Fruit fly (Drosophila melanogaster) whole organism, embryonic: ENCODE results near the gene HemK1.

Experiments used
- Ada2b ChIP-seq: fragments of 200-800 bp; sonication (Bioruptor generic); IDR thresholded peaks from 2 replicates; pipeline ENCODE4 v1.3.6; 2022; ENCODE audit warnings: missing biosample characterization, missing genetic modification characterization
- B-H1 ChIP-seq: fragments of 200-800 bp; sonication (Bioruptor generic); IDR thresholded peaks from 3 replicates; pipeline ENCODE4 v1.3.6; 2022; ENCODE audit warnings: missing biosample characterization, missing genetic modification characterization
- Bdp1 ChIP-seq: fragments of 200-800 bp; sonication (Bioruptor generic); optimal IDR thresholded peaks from 3 replicates; lab custom pipeline; 2016; ENCODE audit warnings: missing biosample characterization, missing genetic modification characterization
- Blimp-1 ChIP-seq: fragments of 200-800 bp; sonication (Bioruptor generic); optimal IDR thresholded peaks from 3 replicates; lab custom pipeline; 2018; ENCODE audit warnings: missing biosample characterization, missing genetic modification characterization, mild to moderate bottlenecking, moderate library complexity, missing genetic modification reagents
- CG10462 ChIP-seq: fragments of 200-800 bp; sonication (Bioruptor generic); optimal IDR thresholded peaks from 2 replicates; lab custom pipeline; 2016; ENCODE audit warnings: missing biosample characterization, missing genetic modification characterization
- CG10543 ChIP-seq: fragments of 200-800 bp; sonication (Bioruptor generic); optimal IDR thresholded peaks from 3 replicates; lab custom pipeline; 2017; ENCODE audit warnings: missing biosample characterization, mild to moderate bottlenecking, missing genetic modification characterization, moderate library complexity
- CG12236 ChIP-seq: fragments of 200-800 bp; sonication (Bioruptor generic); optimal IDR thresholded peaks from 2 replicates; lab custom pipeline; 2016; ENCODE audit warnings: missing biosample characterization, missing genetic modification characterization
- CG14441 ChIP-seq: fragments of 200-800 bp; sonication (Bioruptor generic); IDR thresholded peaks from 2 replicates; pipeline ENCODE4 v1.3.6; 2022; ENCODE audit warnings: missing biosample characterization, missing genetic modification characterization
- CG14860 ChIP-seq: fragments of 200-800 bp; sonication (Bioruptor generic); IDR thresholded peaks from 3 replicates; pipeline ENCODE4 v1.3.6; 2022; ENCODE audit warnings: missing biosample characterization, missing genetic modification characterization; ENCODE audit not compliant: partially characterized antibody
- CG1603 ChIP-seq: fragments of 200-800 bp; sonication (Bioruptor generic); optimal IDR thresholded peaks from 2 replicates; lab custom pipeline; 2019; ENCODE audit warnings: missing biosample characterization, mild to moderate bottlenecking, missing genetic modification characterization, moderate library complexity
- CG17385 ChIP-seq: fragments of 200-800 bp; sonication (Bioruptor generic); optimal IDR thresholded peaks from 3 replicates; lab custom pipeline; 2018; ENCODE audit warnings: missing biosample characterization, mild to moderate bottlenecking, missing genetic modification characterization
- CG31441 ChIP-seq: fragments of 200-800 bp; sonication (Bioruptor generic); IDR thresholded peaks from 2 replicates; pipeline ENCODE4 v1.3.6; 2022; ENCODE audit warnings: missing biosample characterization, missing genetic modification characterization
- CG4404 ChIP-seq: fragments of 200-800 bp; sonication (Bioruptor generic); IDR thresholded peaks from 2 replicates; pipeline ENCODE4 v1.3.6; 2022; ENCODE audit warnings: missing biosample characterization, missing genetic modification characterization
- CG6765 ChIP-seq: fragments of 200-800 bp; sonication (Bioruptor generic); optimal IDR thresholded peaks from 3 replicates; lab custom pipeline; 2017; ENCODE audit warnings: missing biosample characterization, mild to moderate bottlenecking, missing genetic modification characterization
- CG7372 ChIP-seq: fragments of 200-800 bp; sonication (Bioruptor generic); IDR thresholded peaks from 2 replicates; pipeline ENCODE4 v1.3.6; 2022; ENCODE audit warnings: missing biosample characterization, missing genetic modification characterization
- CG8281 ChIP-seq: fragments of 200-800 bp; sonication (Bioruptor generic); optimal IDR thresholded peaks from 2 replicates; lab custom pipeline; 2018; ENCODE audit warnings: missing biosample characterization, mild to moderate bottlenecking, missing genetic modification characterization, moderate library complexity
- CG8944 ChIP-seq: fragments of 200-800 bp; sonication (Bioruptor generic); optimal IDR thresholded peaks from 3 replicates; lab custom pipeline; 2016; ENCODE audit warnings: missing biosample characterization, missing genetic modification characterization
- D19A ChIP-seq: fragments of 200-800 bp; optimal IDR thresholded peaks from 3 replicates; lab custom pipeline; 2019; ENCODE audit warnings: missing biosample characterization, mild to moderate bottlenecking, missing genetic modification characterization, moderate library complexity
- Dbx ChIP-seq: fragments of 200-800 bp; sonication (Bioruptor generic); IDR thresholded peaks from 3 replicates; pipeline ENCODE4 v1.3.6; 2022; ENCODE audit warnings: missing biosample characterization, missing genetic modification characterization
- Dip2 ChIP-seq: fragments of 200-800 bp; sonication (Bioruptor generic); IDR thresholded peaks from 2 replicates; pipeline ENCODE4 v1.3.6; 2022; ENCODE audit warnings: missing biosample characterization, missing genetic modification characterization
- Dp ChIP-seq: fragments of 200-800 bp; sonication (Bioruptor generic); optimal IDR thresholded peaks from 2 replicates; lab custom pipeline; 2018; ENCODE audit warnings: missing biosample characterization, mild to moderate bottlenecking, missing genetic modification characterization, moderate library complexity
- Drgx ChIP-seq: fragments of 200-800 bp; sonication (Bioruptor generic); IDR thresholded peaks from 2 replicates; pipeline ENCODE4 v1.3.6; 2022; ENCODE audit warnings: missing biosample characterization, missing genetic modification characterization
- HLH4C ChIP-seq: fragments of 200-800 bp; sonication (Bioruptor generic); IDR thresholded peaks from 3 replicates; pipeline ENCODE4 v1.3.6; 2022; ENCODE audit warnings: missing biosample characterization, missing genetic modification characterization; ENCODE audit not compliant: partially characterized antibody
- Hey ChIP-seq: fragments of 200-800 bp; sonication (Bioruptor generic); optimal IDR thresholded peaks from 3 replicates; lab custom pipeline; 2018; ENCODE audit warnings: missing biosample characterization, mild to moderate bottlenecking, missing genetic modification characterization
- Kr ChIP-seq: fragments of 200-800 bp; sonication (Bioruptor generic); optimal IDR thresholded peaks from 2 replicates; lab custom pipeline; 2017; ENCODE audit warnings: missing biosample characterization, mild to moderate bottlenecking, missing genetic modification characterization
- Lim3 ChIP-seq: fragments of 200-800 bp; sonication (Bioruptor generic); IDR thresholded peaks from 2 replicates; pipeline ENCODE4 v1.3.6; 2022; ENCODE audit warnings: missing biosample characterization, missing genetic modification characterization
- Mad ChIP-seq: fragments of 200-800 bp; sonication (Bioruptor generic); optimal IDR thresholded peaks from 2 replicates; lab custom pipeline; 2016; ENCODE audit warnings: missing biosample characterization, missing genetic modification characterization
- NC2β ChIP-seq: fragments of 200-800 bp; sonication (Bioruptor generic); optimal IDR thresholded peaks from 2 replicates; lab custom pipeline; 2016; ENCODE audit warnings: missing biosample characterization, missing genetic modification characterization
- NFAT ChIP-seq: fragments of 200-800 bp; sonication (Bioruptor generic); IDR thresholded peaks from 2 replicates; pipeline ENCODE4 v1.3.6; 2022; ENCODE audit warnings: missing biosample characterization, missing genetic modification characterization
- Nf-YB ChIP-seq: fragments of 200-800 bp; sonication (Bioruptor generic); optimal IDR thresholded peaks from 3 replicates; lab custom pipeline; 2019; ENCODE audit warnings: missing biosample characterization, mild to moderate bottlenecking, missing genetic modification characterization, moderate library complexity
- TFAM ChIP-seq: fragments of 200-800 bp; sonication (Bioruptor generic); optimal IDR thresholded peaks from 2 replicates; lab custom pipeline; 2017; ENCODE audit warnings: missing biosample characterization, missing genetic modification characterization, inconsistent platforms
- Trl ChIP-seq, 3 experiments: fragments of >200 bp in 2 of 3; fragments of 200-800 bp in 1 of 3; sonication (Bioruptor generic) in 1 of 3; optimal IDR thresholded peaks; 2 replicates in 1 of 3; 3 replicates in 2 of 3; lab custom pipeline; 2016 to 2017; ENCODE audit warnings: missing biosample characterization in 1 of 3, missing genetic modification characterization in 1 of 3
- amos ChIP-seq: fragments of 200-800 bp; sonication (Bioruptor generic); IDR thresholded peaks from 2 replicates; pipeline ENCODE4 v1.3.6; 2022; ENCODE audit warnings: missing biosample characterization, missing genetic modification characterization; ENCODE audit not compliant: partially characterized antibody
- cato ChIP-seq: fragments of 200-800 bp; sonication (Bioruptor generic); optimal IDR thresholded peaks from 2 replicates; lab custom pipeline; 2016; ENCODE audit warnings: missing biosample characterization, missing genetic modification characterization, borderline replicate concordance
- chn ChIP-seq: fragments of 200-800 bp; sonication (Bioruptor generic); optimal IDR thresholded peaks from 2 replicates; lab custom pipeline; 2016; ENCODE audit warnings: missing biosample characterization, missing genetic modification characterization
- crp ChIP-seq, 2 experiments: fragments of 200-800 bp; sonication (Bioruptor generic); optimal IDR thresholded peaks; 2 replicates in 1 of 2; 3 replicates in 1 of 2; lab custom pipeline; 2017; ENCODE audit warnings: missing biosample characterization in 2 of 2, missing genetic modification characterization in 2 of 2, mild to moderate bottlenecking in 1 of 2, moderate library complexity in 1 of 2
- ewg ChIP-seq: fragments of 200-800 bp; sonication (Bioruptor generic); optimal IDR thresholded peaks from 3 replicates; lab custom pipeline; 2017; ENCODE audit warnings: mild to moderate bottlenecking, missing biosample characterization, missing genetic modification reagents, missing genetic modification characterization
- fd102C ChIP-seq: fragments of 200-800 bp; sonication (Bioruptor generic); optimal IDR thresholded peaks from 2 replicates; lab custom pipeline; 2018; ENCODE audit warnings: missing biosample characterization, mild to moderate bottlenecking, missing genetic modification characterization, moderate library complexity
- kah ChIP-seq: fragments of 200-800 bp; sonication (Bioruptor generic); optimal IDR thresholded peaks from 2 replicates; lab custom pipeline; 2018; ENCODE audit warnings: missing biosample characterization, mild to moderate bottlenecking, missing genetic modification characterization
- klu ChIP-seq: fragments of 200-800 bp; sonication (Bioruptor generic); IDR thresholded peaks from 2 replicates; pipeline ENCODE4 v1.3.6; 2022; ENCODE audit warnings: missing biosample characterization, missing genetic modification characterization
- mld ChIP-seq: fragments of 200-800 bp; sonication (Bioruptor generic); IDR thresholded peaks from 3 replicates; pipeline ENCODE4 v1.3.6; 2022; ENCODE audit warnings: missing biosample characterization, missing genetic modification characterization; ENCODE audit not compliant: partially characterized antibody
- otp ChIP-seq: fragments of 200-800 bp; sonication (Bioruptor generic); IDR thresholded peaks from 3 replicates; pipeline ENCODE4, ENCODE4 v1.3.6; 2022; ENCODE audit warnings: missing biosample characterization, missing genetic modification characterization
- phol ChIP-seq: fragments of 200-800 bp; sonication (Bioruptor generic); optimal IDR thresholded peaks from 3 replicates; lab custom pipeline; 2018; ENCODE audit warnings: missing biosample characterization, mild to moderate bottlenecking, missing genetic modification characterization, moderate library complexity
- scrt ChIP-seq: fragments of 200-800 bp; sonication (Bioruptor generic); optimal IDR thresholded peaks from 2 replicates; lab custom pipeline; 2018; ENCODE audit warnings: missing biosample characterization, mild to moderate bottlenecking, missing genetic modification characterization, moderate library complexity
- shn ChIP-seq: fragments of 200-800 bp; sonication (Bioruptor generic); optimal IDR thresholded peaks from 3 replicates; lab custom pipeline; 2016; ENCODE audit warnings: missing biosample characterization, missing genetic modification characterization
- sr ChIP-seq: fragments of 200-800 bp; sonication (Bioruptor generic); IDR thresholded peaks from 3 replicates; pipeline ENCODE4 v1.3.6; 2022; ENCODE audit warnings: missing biosample characterization, missing genetic modification characterization
- trem ChIP-seq: fragments of 200-800 bp; optimal IDR thresholded peaks from 3 replicates; lab custom pipeline; 2019; ENCODE audit warnings: missing biosample characterization, mild to moderate bottlenecking, missing genetic modification characterization, moderate library complexity
- twi ChIP-seq: fragments of 200-800 bp; optimal IDR thresholded peaks from 2 replicates; lab custom pipeline; 2019; ENCODE audit warnings: missing biosample characterization, mild to moderate bottlenecking, missing genetic modification characterization, moderate library complexity
- wdn ChIP-seq: fragments of 200-800 bp; sonication (Bioruptor generic); IDR thresholded peaks from 2 replicates; pipeline ENCODE4 v1.3.6; 2022; ENCODE audit warnings: missing biosample characterization, missing genetic modification characterization
- zf30C ChIP-seq: fragments of 200-800 bp; sonication (Bioruptor generic); optimal IDR thresholded peaks from 3 replicates; lab custom pipeline; 2018; ENCODE audit warnings: missing biosample characterization, mild to moderate bottlenecking, missing genetic modification characterization

HemK1 gene

DNA sequence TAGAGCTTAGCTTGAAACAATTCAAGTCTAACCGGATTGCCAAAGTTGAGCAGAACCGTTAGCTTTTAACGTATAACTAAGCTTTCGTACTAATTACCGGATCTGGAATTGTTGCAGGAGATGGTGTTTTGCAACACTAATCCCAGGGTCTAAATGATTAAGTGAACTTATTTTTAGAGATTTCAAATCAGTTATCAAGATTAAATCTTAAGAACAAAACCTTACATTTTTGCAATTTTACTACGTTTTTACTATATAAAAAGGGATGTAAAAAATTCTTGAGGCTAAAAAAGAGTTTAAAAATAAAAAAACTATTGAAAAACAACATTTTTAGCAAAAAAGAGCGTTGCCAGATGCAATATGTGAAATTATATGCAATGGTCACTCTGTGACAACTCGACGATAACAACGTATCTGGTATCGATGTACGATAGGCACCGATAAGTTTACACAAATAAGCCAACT lies 21.2 kb upstream of the HemK1 start, which contains the start of the genes KFase and epsilonCOP (continued):
- peak; percentile 53 for TF ChIP-seq CG17385 (GFP tag; lab: Kevin White, UChicago)
- no peak for TF ChIP-seq fd102C
- 0 out of 3 replicates have a peak, but pooled peaks have one; percentile 12 for TF ChIP-seq Dbx (GFP tag; lab: Robert Waterston, UW)
- TF ChIP-seq Trl (optimal IDR thresholded peaks at IDR 0.05; lab: Kevin White, UChicago): no peak
- peak; percentile 79 for TF ChIP-seq Trl (GFP tag; optimal IDR thresholded peaks at IDR 0.05; lab: Kevin White, UChicago)
- peak; percentile 38 for TF ChIP-seq CG8944
- peak; percentile 87 for TF ChIP-seq HLH4C (GFP tag; lab: Robert Waterston, UW)
- no peak for TF ChIP-seq CG8281 (tag; lab: Kevin White, UChicago)
- TF ChIP-seq CG14860 (GFP tag; lab: Robert Waterston, UW): no peak; the same call in 1 of the 3 replicates
- TF ChIP-seq Hey (tag; lab: Kevin White, UChicago): no peak
- TF ChIP-seq chn (GFP tag; lab: Kevin White, UChicago): peak; percentile 70
- peak; percentile 23 for TF ChIP-seq D19A (tag; lab: Kevin White, UChicago)
- peak; percentile 9 for TF ChIP-seq Bdp1
- TF ChIP-seq CG7372: no peak
- TF ChIP-seq kah (GFP tag; lab: Kevin White, UChicago): no peak
- TF ChIP-seq CG6765: peak; percentile 41
- peak; percentile 34 for TF ChIP-seq shn (GFP tag; lab: Kevin White, UChicago)
- no peak for TF ChIP-seq mld (GFP tag; lab: Robert Waterston, UW)
- TF ChIP-seq CG10543 (GFP tag; lab: Kevin White, UChicago): peak; percentile 59
- peak; percentile 71 for TF ChIP-seq NC2β (GFP tag; lab: Kevin White, UChicago)
- no peak for TF ChIP-seq zf30C (GFP tag; lab: Kevin White, UChicago)
- no peak for TF ChIP-seq Dip2 (GFP tag; lab: Robert Waterston, UW)
- TF ChIP-seq CG4404 (GFP tag; lab: Robert Waterston, UW): peak; percentile 15; the same call in 1 of the 2 replicates
- TF ChIP-seq B-H1: no peak
- TF ChIP-seq scrt (GFP tag; lab: Kevin White, UChicago): peak; percentile 20
- peak; percentile 85 for TF ChIP-seq trem
- no peak for TF ChIP-seq sr (GFP tag; lab: Robert Waterston, UW)
- TF ChIP-seq Drgx: no peak
- peak in 1 of 2 experiments; percentile 23 for TF ChIP-seq crp (GFP tag; optimal IDR thresholded peaks at IDR 0.05; lab: Kevin White, UChicago)
- TF ChIP-seq Kr (GFP tag; lab: Kevin White, UChicago): no peak
- TF ChIP-seq TFAM (GFP tag; lab: Kevin White, UChicago): no peak
- no peak for TF ChIP-seq Lim3 (GFP tag; lab: Robert Waterston, UW)
- TF ChIP-seq cato (GFP tag; lab: Kevin White, UChicago): no peak
- peak; percentile 64 for TF ChIP-seq CG31441
- no peak for TF ChIP-seq otp (GFP tag; lab: Robert Waterston, UW)
- TF ChIP-seq NFAT (GFP tag; lab: Robert Waterston, UW): no peak
- peak; percentile 37 for TF ChIP-seq Mad (GFP tag; lab: Kevin White, UChicago)
- TF ChIP-seq amos (GFP tag; lab: Robert Waterston, UW): peak; percentile 65
- TF ChIP-seq Dp (GFP tag; lab: Kevin White, UChicago): peak; percentile 55
- no peak for TF ChIP-seq klu
- TF ChIP-seq Blimp-1: peak; percentile 49
- TF ChIP-seq Ada2b (GFP tag; lab: Robert Waterston, UW): no peak
- peak; percentile 33 for TF ChIP-seq Nf-YB (GFP tag; lab: Kevin White, UChicago)
- TF ChIP-seq CG12236 (GFP tag; lab: Kevin White, UChicago): peak; percentile 44
- TF ChIP-seq CG1603: peak; percentile 22
- no peak for TF ChIP-seq wdn (GFP tag; lab: Robert Waterston, UW)
- TF ChIP-seq ewg (GFP tag; lab: Kevin White, UChicago): no peak
- TF ChIP-seq phol (tag; lab: Kevin White, UChicago): peak; percentile 73
- TF ChIP-seq twi: peak; percentile 21
- TF ChIP-seq CG14441 (GFP tag; lab: Robert Waterston, UW): no peak
- TF ChIP-seq CG10462 (GFP tag; lab: Kevin White, UChicago): peak; percentile 30
